Worm (Caenorhabditis elegans) whole organism, L3 larva: Measurements from ENCODE around the gene T04C10.3.

Source experiments
- ZK546.5 ChIP-seq: sonication (generic microtip); optimal IDR thresholded peaks from 2 replicates; lab custom pipeline; 2017; ENCODE audit warnings: missing biosample characterization, missing genetic modification characterization
- aly-2 ChIP-seq: fragments of 150-350 bp; optimal IDR thresholded peaks from 2 replicates; lab custom pipeline; 2014; ENCODE audit warnings: missing biosample characterization, missing genetic modification characterization
- ceh-28 ChIP-seq: fragments of 150-350 bp; optimal IDR thresholded peaks from 2 replicates; lab custom pipeline; 2014; ENCODE audit warnings: missing biosample characterization, missing genetic modification reagents, missing genetic modification characterization
- egl-27 ChIP-seq: sonication (generic microtip); optimal IDR thresholded peaks from 4 replicates; lab custom pipeline; 2017; ENCODE audit warnings: missing biosample characterization, missing genetic modification reagents, missing genetic modification characterization
- elt-1 ChIP-seq: fragments of 150-350 bp; optimal IDR thresholded peaks from 2 replicates; lab custom pipeline; 2014; ENCODE audit warnings: missing biosample characterization, missing genetic modification characterization
- eor-1 ChIP-seq, 2 experiments: fragments of 150-350 bp; optimal IDR thresholded peaks; 2 replicates each; lab custom pipeline; 2014 to 2018; ENCODE audit warnings: missing biosample characterization in 2 of 2, missing genetic modification characterization in 2 of 2
- jun-1 ChIP-seq: fragments of 150-350 bp; optimal IDR thresholded peaks from 2 replicates; lab custom pipeline; 2014; ENCODE audit warnings: missing biosample characterization, missing genetic modification reagents, missing genetic modification characterization
- nhr-11 ChIP-seq: fragments of 150-350 bp; optimal IDR thresholded peaks from 2 replicates; lab custom pipeline; 2014; ENCODE audit warnings: missing biosample characterization, missing genetic modification characterization
- nhr-25 ChIP-seq: sonication (generic microtip); optimal IDR thresholded peaks from 2 replicates; lab custom pipeline; 2017; ENCODE audit warnings: missing biosample characterization, missing genetic modification characterization
- nhr-28 ChIP-seq: fragments of 150-350 bp; optimal IDR thresholded peaks from 2 replicates; lab custom pipeline; 2014; ENCODE audit warnings: missing biosample characterization, missing genetic modification characterization
- nhr-43 ChIP-seq: sonication (generic microtip); optimal IDR thresholded peaks from 2 replicates; lab custom pipeline; 2016; ENCODE audit warnings: mild to moderate bottlenecking, missing genetic modification characterization, missing compliant biosample characterization; ENCODE audit not compliant: poor library complexity, severe bottlenecking
- pqm-1 ChIP-seq: fragments of 150-350 bp; optimal IDR thresholded peaks from 2 replicates; lab custom pipeline; 2017; ENCODE audit warnings: missing biosample characterization, missing genetic modification characterization, inconsistent platforms
- skn-1 ChIP-seq: fragments of 150-350 bp; optimal IDR thresholded peaks from 2 replicates; lab custom pipeline; 2014; ENCODE audit warnings: missing biosample characterization, missing genetic modification characterization
- snpc-4 ChIP-seq: fragments of 150-350 bp; optimal IDR thresholded peaks from 2 replicates; lab custom pipeline; 2014; ENCODE audit warnings: missing biosample characterization, missing genetic modification characterization
- unc-39 ChIP-seq: sonication (generic microtip); optimal IDR thresholded peaks from 4 replicates; lab custom pipeline; 2017; ENCODE audit warnings: missing biosample characterization, missing genetic modification characterization
- unc-62 ChIP-seq: fragments of 150-350 bp; sonication (generic microtip); optimal IDR thresholded peaks from 4 replicates; lab custom pipeline; 2014; ENCODE audit warnings: missing biosample characterization, missing genetic modification reagents, missing genetic modification characterization
- zag-1 ChIP-seq: fragments of 150-350 bp; optimal IDR thresholded peaks from 2 replicates; lab custom pipeline; 2014; ENCODE audit warnings: missing biosample characterization, missing genetic modification characterization

The T04C10.3 gene

DNA sequence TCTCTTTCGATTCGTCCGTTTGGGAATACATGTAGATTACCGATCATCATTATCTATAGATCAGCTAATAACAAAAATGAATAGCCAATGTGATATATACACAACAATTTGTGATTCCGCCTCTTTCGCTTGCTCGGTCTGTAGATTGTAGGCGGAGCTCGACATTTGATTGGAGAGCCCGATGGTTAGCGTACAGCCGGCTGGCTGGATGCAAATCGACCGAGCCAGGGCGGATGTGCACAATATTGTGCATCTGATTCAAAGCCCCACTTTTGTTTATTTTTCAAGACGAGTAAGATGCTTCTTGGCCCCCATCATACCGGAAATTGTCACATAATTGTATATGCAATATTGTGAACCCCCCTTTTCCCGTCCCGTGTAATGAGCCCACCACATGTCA is 49.6 kb downstream of the T04C10.3 start, which contains the start of gene dmd-4:
dmd-4 (minus strand) TSS at position 101 of the 400 bp plus-strand sequence.
- TF ChIP-seq eor-1 (tag; optimal IDR thresholded peaks at IDR 0.05; lab: Kevin White, UChicago), result no peak
- no peak for TF ChIP-seq nhr-25 (tag; lab: Kevin White, UChicago)
- TF ChIP-seq skn-1 (tag; lab: Kevin White, UChicago), result no peak
- no peak for TF ChIP-seq ZK546.5 (tag; lab: Kevin White, UChicago)
- TF ChIP-seq unc-39 (tag; lab: Kevin White, UChicago), result no peak
- TF ChIP-seq zag-1 (tag; lab: Kevin White, UChicago), result no peak
- TF ChIP-seq ceh-28 (tag; lab: Kevin White, UChicago), result no peak
- no peak for TF ChIP-seq nhr-11 (tag; lab: Kevin White, UChicago)
- TF ChIP-seq elt-1 (tag; lab: Kevin White, UChicago), result no peak
- TF ChIP-seq pqm-1 (tag; lab: Kevin White, UChicago), result no peak
- TF ChIP-seq nhr-43 (tag; lab: Kevin White, UChicago), result no peak
- TF ChIP-seq unc-62, result no peak
- TF ChIP-seq jun-1 (tag; lab: Kevin White, UChicago), result no peak
- TF ChIP-seq nhr-28 (tag; lab: Kevin White, UChicago), result no peak
- no peak for TF ChIP-seq aly-2 (tag; lab: Kevin White, UChicago)
- no peak for TF ChIP-seq egl-27 (tag; lab: Kevin White, UChicago)
- no peak for TF ChIP-seq snpc-4 (tag; lab: Kevin White, UChicago)
